Worm (Caenorhabditis elegans) whole organism, L1 larva: ENCODE measurements around the gene C49F8.14.

Experiments
- C16A3.4 ChIP-seq: fragments of 150-350 bp; optimal IDR thresholded peaks from 2 replicates; lab custom pipeline; 2014; ENCODE audit warnings: missing biosample characterization, missing genetic modification characterization
- ama-1 ChIP-seq: fragments of 150-350 bp; optimal IDR thresholded peaks from 2 replicates; lab custom pipeline; 2014
- blmp-1 ChIP-seq: fragments of 150-350 bp; optimal IDR thresholded peaks from 2 replicates; lab custom pipeline; 2014; ENCODE audit warnings: missing biosample characterization, missing genetic modification characterization
- ceh-63 ChIP-seq: fragments of 200-800 bp; sonication (Bioruptor generic); optimal IDR thresholded peaks from 2 replicates; lab custom pipeline; 2018; ENCODE audit warnings: mild to moderate bottlenecking, missing genetic modification characterization, missing compliant biosample characterization
- ceh-8 ChIP-seq: fragments of 200-800 bp; sonication (Bioruptor generic); optimal IDR thresholded peaks from 2 replicates; lab custom pipeline; 2018; ENCODE audit warnings: mild to moderate bottlenecking, missing genetic modification characterization, moderate library complexity, missing compliant biosample characterization
- ceh-82 ChIP-seq, 3 experiments: fragments of 150-350 bp in 1 of 3; sonication (generic microtip) in 2 of 3; optimal IDR thresholded peaks; 2 replicates each; lab custom pipeline; 2014 to 2017; ENCODE audit warnings: missing biosample characterization in 3 of 3, missing genetic modification characterization in 3 of 3
- ceh-88 ChIP-seq: fragments of 200-800 bp; sonication (Bioruptor generic); IDR thresholded peaks from 2 replicates; pipeline ENCODE4 v1.3.6; 2022; ENCODE audit warnings: missing genetic modification characterization, missing compliant biosample characterization
- ceh-90 ChIP-seq: sonication (generic microtip); optimal IDR thresholded peaks from 2 replicates; lab custom pipeline; 2016; ENCODE audit warnings: missing genetic modification characterization, missing compliant biosample characterization
- egl-13 ChIP-seq: sonication (generic microtip); optimal IDR thresholded peaks from 2 replicates; lab custom pipeline; 2016; ENCODE audit warnings: missing genotype, missing genetic modification reagents, missing genetic modification characterization, missing compliant biosample characterization
- elt-2 ChIP-seq: sonication (generic microtip); optimal IDR thresholded peaks from 2 replicates; lab custom pipeline; 2016; ENCODE audit warnings: missing genetic modification characterization, mild to moderate bottlenecking, inconsistent platforms, missing compliant biosample characterization, missing genetic modification reagents
- ets-5 ChIP-seq: fragments of 200-800 bp; sonication (Bioruptor generic); IDR thresholded peaks from 2 replicates; pipeline ENCODE4 v1.3.6; 2022; ENCODE audit warnings: missing genetic modification characterization, missing compliant biosample characterization
- fkh-10 ChIP-seq: sonication (generic microtip); optimal IDR thresholded peaks from 2 replicates; lab custom pipeline; 2017; ENCODE audit warnings: missing biosample characterization, missing genetic modification reagents, missing genetic modification characterization
- grh-1 ChIP-seq: fragments of 200-800 bp; sonication (Bioruptor generic); IDR thresholded peaks from 2 replicates; pipeline ENCODE4 v1.3.6; 2022; ENCODE audit warnings: missing genetic modification reagents, missing genetic modification characterization, missing compliant biosample characterization
- lin-13 ChIP-seq: fragments of 150-350 bp; optimal IDR thresholded peaks from 2 replicates; lab custom pipeline; 2014; ENCODE audit warnings: missing biosample characterization, missing genetic modification reagents, missing genetic modification characterization
- lin-14 ChIP-seq: fragments of 200-800 bp; sonication (Bioruptor generic); optimal IDR thresholded peaks from 2 replicates; lab custom pipeline; 2018; ENCODE audit warnings: mild to moderate bottlenecking, missing genetic modification characterization, moderate library complexity, missing compliant biosample characterization
- lin-35 ChIP-seq, 2 experiments: fragments of 150-350 bp; optimal IDR thresholded peaks; 2 replicates each; lab custom pipeline; 2014; ENCODE audit warnings: missing biosample characterization in 2 of 2, missing genetic modification characterization in 2 of 2, missing genetic modification reagents in 2 of 2
- lin-39 ChIP-seq: fragments of 150-350 bp; optimal IDR thresholded peaks from 2 replicates; lab custom pipeline; 2014; ENCODE audit warnings: missing biosample characterization, missing genetic modification reagents, missing genetic modification characterization
- lir-3 ChIP-seq: sonication (generic microtip); optimal IDR thresholded peaks from 2 replicates; lab custom pipeline; 2016; ENCODE audit warnings: mild to moderate bottlenecking, missing genetic modification characterization, moderate library complexity, missing compliant biosample characterization; ENCODE audit not compliant: poor library complexity
- lsy-2 ChIP-seq, 2 experiments: fragments of 150-350 bp; optimal IDR thresholded peaks; 2 replicates each; lab custom pipeline; 2014; ENCODE audit warnings: missing biosample characterization in 2 of 2, missing genetic modification characterization in 2 of 2
- mab-9 ChIP-seq: fragments of 200-800 bp; sonication (Bioruptor generic); IDR thresholded peaks from 2 replicates; pipeline ENCODE4 v1.3.6; 2022; ENCODE audit warnings: missing genetic modification reagents, missing genetic modification characterization, missing compliant biosample characterization
- nhr-19 ChIP-seq: fragments of 200-800 bp; sonication (Bioruptor generic); conservative IDR thresholded peaks from 2 replicates; pipeline ENCODE4 v1.3.6; 2022; ENCODE audit warnings: missing genetic modification characterization, missing compliant biosample characterization
- nhr-20 ChIP-seq: sonication (generic microtip); optimal IDR thresholded peaks from 2 replicates; lab custom pipeline; 2016; ENCODE audit warnings: mild to moderate bottlenecking, missing genetic modification characterization, missing compliant biosample characterization
- nhr-71 ChIP-seq: sonication (generic microtip); optimal IDR thresholded peaks from 2 replicates; lab custom pipeline; 2016; ENCODE audit warnings: mild to moderate bottlenecking, missing genetic modification characterization, moderate library complexity, missing compliant biosample characterization
- nhr-77 ChIP-seq: fragments of 150-350 bp; optimal IDR thresholded peaks from 2 replicates; lab custom pipeline; 2014; ENCODE audit warnings: missing biosample characterization, missing genetic modification characterization
- nhr-85 ChIP-seq: sonication (generic microtip); peaks from one replicate; lab custom pipeline; 2016; ENCODE audit warnings: missing genetic modification characterization, inconsistent platforms, missing compliant biosample characterization
- pag-3 ChIP-seq: sonication (generic microtip); optimal IDR thresholded peaks from 2 replicates; lab custom pipeline; 2017; ENCODE audit warnings: missing genetic modification characterization, mild to moderate bottlenecking, missing compliant biosample characterization, antibody characterized with exemption, borderline replicate concordance; ENCODE audit not compliant: insufficient read depth
- pax-3 ChIP-seq: fragments of 200-800 bp; sonication (Bioruptor generic); optimal IDR thresholded peaks from 2 replicates; lab custom pipeline; 2018; ENCODE audit warnings: mild to moderate bottlenecking, missing genetic modification characterization, moderate library complexity, missing compliant biosample characterization
- skn-1 ChIP-seq: fragments of 150-350 bp; optimal IDR thresholded peaks from 2 replicates; lab custom pipeline; 2014; ENCODE audit warnings: missing biosample characterization, missing genetic modification characterization
- snpc-4 ChIP-seq: fragments of 150-350 bp; optimal IDR thresholded peaks from 2 replicates; lab custom pipeline; 2014; ENCODE audit warnings: missing biosample characterization, missing genetic modification characterization
- sox-4 ChIP-seq: sonication (generic microtip); optimal IDR thresholded peaks from 2 replicates; lab custom pipeline; 2016; ENCODE audit warnings: missing genetic modification characterization, missing compliant biosample characterization
- sup-37 ChIP-seq: fragments of 200-800 bp; sonication (Bioruptor generic); optimal IDR thresholded peaks from 2 replicates; lab custom pipeline; 2018; ENCODE audit warnings: mild to moderate bottlenecking, missing genetic modification characterization, missing compliant biosample characterization
- swsn-7 ChIP-seq: sonication (generic microtip); optimal IDR thresholded peaks from 2 replicates; lab custom pipeline; 2016; ENCODE audit warnings: missing genetic modification characterization, missing compliant biosample characterization
- unc-30 ChIP-seq: sonication (generic microtip); optimal IDR thresholded peaks from 2 replicates; lab custom pipeline; 2017; ENCODE audit warnings: missing biosample characterization, missing genetic modification characterization
- unc-86 ChIP-seq: sonication (generic microtip); optimal IDR thresholded peaks from 2 replicates; lab custom pipeline; 2016; ENCODE audit warnings: missing genetic modification characterization, missing compliant biosample characterization
- unc-98 ChIP-seq: fragments of 200-800 bp; sonication (Bioruptor generic); IDR thresholded peaks from 2 replicates; pipeline ENCODE4 v1.3.6; 2022; ENCODE audit warnings: missing genetic modification characterization, missing compliant biosample characterization
- ztf-11 ChIP-seq, 2 experiments: sonication (generic microtip); optimal IDR thresholded peaks; 2 replicates each; lab custom pipeline; 2016 to 2017; ENCODE audit warnings: missing genetic modification characterization in 2 of 2, missing biosample characterization in 1 of 2, missing compliant biosample characterization in 1 of 2
- ztf-4 ChIP-seq: fragments of 150-350 bp; optimal IDR thresholded peaks from 2 replicates; lab custom pipeline; 2014; ENCODE audit warnings: missing biosample characterization, missing genetic modification characterization

The C49F8.14 gene

DNA sequence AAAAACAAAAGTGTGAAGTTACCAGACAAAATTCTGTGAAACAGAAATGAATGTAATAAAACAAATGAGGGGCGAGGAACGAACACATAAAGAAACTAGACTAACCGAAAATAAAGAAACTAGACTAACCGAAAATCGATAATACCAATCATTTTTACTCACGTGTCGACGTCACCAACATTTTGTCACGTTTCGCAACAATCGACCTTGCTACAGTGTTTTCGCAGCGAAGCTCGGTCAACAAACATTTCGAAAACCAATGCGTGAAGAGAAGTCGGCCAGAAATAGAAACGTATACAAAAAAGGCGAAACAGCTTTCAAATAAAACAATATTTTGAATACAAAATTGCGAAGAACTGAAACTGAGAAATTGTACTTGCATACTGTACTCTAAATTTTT, 9.8 kb downstream of the C49F8.14 start (continued):
- TF ChIP-seq lin-39: no peak
- TF ChIP-seq ceh-82 (tag; optimal IDR thresholded peaks at IDR 0.05; lab: Kevin White, UChicago): no peak
- no peak for TF ChIP-seq unc-98
- no peak for TF ChIP-seq ceh-63
- TF ChIP-seq lsy-2 (tag; optimal IDR thresholded peaks at IDR 0.05; lab: Kevin White, UChicago): no peak
- TF ChIP-seq pag-3 (tag; lab: Kevin White, UChicago): no peak
- peak in 1 of 2 experiments; percentile 56 for TF ChIP-seq lin-35 (GFP tag; optimal IDR thresholded peaks at IDR 0.05; lab: Kevin White, UChicago)
- no peak for TF ChIP-seq lin-13 (GFP tag; lab: Kevin White, UChicago)
- no peak for TF ChIP-seq grh-1
- no peak for TF ChIP-seq mab-9 (GFP tag; lab: Robert Waterston, UW)
- no peak for TF ChIP-seq ceh-88
- TF ChIP-seq pax-3 (tag; lab: Kevin White, UChicago): no peak
- TF ChIP-seq nhr-77 (tag; lab: Kevin White, UChicago): no peak
- no peak for TF ChIP-seq sup-37
- no peak for TF ChIP-seq lir-3 (tag; lab: Kevin White, UChicago)
- peak; percentile 48 for TF ChIP-seq lin-14
- no peak for TF ChIP-seq sox-4 (tag; lab: Kevin White, UChicago)
- TF ChIP-seq ceh-8 (GFP tag; lab: Kevin White, UChicago): no peak
- no peak for TF ChIP-seq skn-1

DNA sequence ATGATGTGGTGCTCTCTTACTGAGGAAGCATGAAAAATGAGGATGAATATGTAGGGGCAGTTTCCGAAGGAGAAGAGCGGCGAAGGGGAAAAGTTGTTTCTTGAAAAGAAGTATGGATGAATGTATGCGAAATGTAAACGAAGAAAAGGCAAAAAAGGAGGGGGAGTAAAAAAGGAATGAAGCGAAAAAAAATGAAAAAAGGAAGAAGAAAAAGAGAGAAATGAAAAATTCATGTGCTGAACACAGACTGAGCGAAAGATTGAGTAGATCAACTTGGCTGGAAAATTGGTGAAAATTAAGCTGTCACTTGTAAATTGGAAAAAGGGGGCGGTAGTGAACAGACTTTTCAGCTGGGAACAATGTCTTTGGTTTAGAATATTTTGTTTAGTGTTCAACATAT, 11.9 kb downstream of the C49F8.14 start, which contains the start of gene C49F8.1:
Gene C49F8.1, minus strand, starts transcription at position 101 of the 400 bp plus-strand sequence.
- TF ChIP-seq lin-14: peak; percentile 40
- TF ChIP-seq fkh-10 (GFP tag; lab: Kevin White, UChicago): peak; percentile 4
- TF ChIP-seq unc-86: peak; percentile 48
- TF ChIP-seq egl-13: no peak

ce11 chrX:13362486-13362885, 14.3 kb downstream of the C49F8.14 start, which contains the start of gene C49F8.15:
TSS of gene C49F8.15 (minus strand) at chrX:13362586.
- TF ChIP-seq C16A3.4 (tag; lab: Kevin White, UChicago) (no peak), ceh-82 (tag; optimal IDR thresholded peaks at IDR 0.05; lab: Kevin White, UChicago) (no peak), ets-5 (GFP tag; lab: Robert Waterston, UW) (no peak), nhr-77 (tag; lab: Kevin White, UChicago) (no peak), ama-1 (lab: Kevin White, UChicago) (no peak), ztf-11 (tag; optimal IDR thresholded peaks at IDR 0.05; lab: Kevin White, UChicago) (no peak), blmp-1 (tag; lab: Kevin White, UChicago) (no peak), elt-2 (tag; lab: Kevin White, UChicago) (no peak), snpc-4 (tag; lab: Kevin White, UChicago) (no peak), unc-30 (no peak), egl-13 (no peak), unc-98 (no peak), swsn-7 (tag; lab: Kevin White, UChicago) (no peak), lir-3 (tag; lab: Kevin White, UChicago) (no peak), ceh-90 (tag; lab: Kevin White, UChicago) (no peak)

DNA sequence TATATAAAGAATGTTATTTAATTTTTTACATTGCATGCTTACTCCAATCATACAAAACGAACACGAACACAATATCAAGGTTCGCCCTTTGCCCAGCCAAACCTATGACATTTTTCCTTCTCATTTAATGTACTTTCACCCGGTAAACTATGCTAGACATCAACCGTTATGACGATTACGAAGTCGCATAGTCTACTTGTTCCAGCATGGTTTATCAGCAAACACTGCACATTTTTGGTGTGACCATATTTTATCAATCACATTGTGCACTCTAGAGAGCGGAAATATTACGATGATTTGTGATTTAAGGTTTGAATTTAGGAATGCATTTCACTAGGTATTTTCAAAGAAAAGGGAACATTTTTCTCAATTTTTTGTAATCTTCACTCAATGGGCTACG, 16.1 kb downstream of the C49F8.14 start:
- TF ChIP-seq lin-14 (peak; percentile 6), ztf-4 (tag; lab: Kevin White, UChicago) (no peak), nhr-20 (tag; lab: Kevin White, UChicago) (peak; percentile 35), lin-35 (GFP tag; optimal IDR thresholded peaks at IDR 0.05; lab: Kevin White, UChicago) (peak in 1 of 2 experiments; percentile 50), nhr-71 (tag; lab: Kevin White, UChicago) (peak; percentile 23), nhr-85 (tag; lab: Kevin White, UChicago) (no peak), nhr-19 (GFP tag; lab: Robert Waterston, UW) (peak; percentile 14; the same call in 1 of the 2 replicates), elt-2 (tag; lab: Kevin White, UChicago) (peak; percentile 84)
